Worm (Caenorhabditis elegans): ENCODE data around the gene irld-29.
"Not testable (repeated sequence)": the region's sequence is repeated elsewhere in the genome, so short reads cannot be mapped to it uniquely, and the experiment has no call there.

ce11 chrV:2321001-2321400 lies 17.4 kb downstream of the irld-29 start, which contains the start of gene Y19D10B.6:
- not testable (repeated sequence) for TF ChIP-seq skn-1 (tag; optimal IDR thresholded peaks at IDR 0.05); nhr-237 (tag; optimal IDR thresholded peaks at IDR 0.05); lin-1 (GFP tag; IDR thresholded peaks at IDR 0.05); ces-1 (GFP tag; optimal IDR thresholded peaks at IDR 0.05); hlh-30 (tag; optimal IDR thresholded peaks at IDR 0.05; ENCODE audit: insufficient read depth); ceh-44 (GFP tag; IDR thresholded peaks at IDR 0.05); aha-1 (tag); nhr-25 (tag; optimal IDR thresholded peaks at IDR 0.05; ENCODE audit: borderline replicate concordance, insufficient read depth); nhr-11 (tag; optimal IDR thresholded peaks at IDR 0.05); dpl-1 (GFP tag; optimal IDR thresholded peaks at IDR 0.05); snpc-4 (tag; optimal IDR thresholded peaks at IDR 0.05); lsy-2 (tag; optimal IDR thresholded peaks at IDR 0.05)
